Fruit fly (Drosophila melanogaster) whole organism, embryonic: ENCODE data around the gene Ire1.
A peak's percentile ranks its signal among the peaks of the same experiment; 100 is the strongest.

ENCODE experiments used
- CG11093 ChIP-seq: fragments of 200-800 bp; sonication (Bioruptor generic); IDR thresholded peaks from 3 replicates; pipeline ENCODE4 v1.3.6; 2022; ENCODE audit warnings: missing biosample characterization, missing genetic modification characterization
- CG11504 ChIP-seq: fragments of 200-800 bp; sonication (Bioruptor generic); optimal IDR thresholded peaks from 3 replicates; lab custom pipeline; 2019; ENCODE audit warnings: missing biosample characterization, mild to moderate bottlenecking, missing genetic modification characterization, moderate library complexity
- CG11696 ChIP-seq: fragments of 200-800 bp; sonication (Bioruptor generic); IDR thresholded peaks from 2 replicates; pipeline ENCODE4 v1.3.6; 2022; ENCODE audit warnings: missing biosample characterization, missing genetic modification characterization
- CG11723 ChIP-seq: fragments of 200-800 bp; sonication (Bioruptor generic); optimal IDR thresholded peaks from 2 replicates; lab custom pipeline; 2017; ENCODE audit warnings: missing biosample characterization, mild to moderate bottlenecking, missing genetic modification characterization
- CG12219 ChIP-seq: fragments of 200-800 bp; sonication (Bioruptor generic); optimal IDR thresholded peaks from 3 replicates; lab custom pipeline; 2018; ENCODE audit warnings: missing biosample characterization, mild to moderate bottlenecking, missing genetic modification characterization
- CG13624 ChIP-seq: fragments of 200-800 bp; sonication (Bioruptor generic); optimal IDR thresholded peaks from 2 replicates; lab custom pipeline; 2016; ENCODE audit warnings: missing biosample characterization, missing genetic modification characterization
- CG13775 ChIP-seq: fragments of 200-800 bp; sonication (Bioruptor generic); optimal IDR thresholded peaks from 3 replicates; lab custom pipeline; 2017; ENCODE audit warnings: missing biosample characterization, mild to moderate bottlenecking, missing genetic modification characterization
- CG15696 ChIP-seq: fragments of 200-800 bp; sonication (Bioruptor generic); optimal IDR thresholded peaks from 2 replicates; lab custom pipeline; 2019; ENCODE audit warnings: missing biosample characterization, mild to moderate bottlenecking, missing genetic modification characterization, moderate library complexity
- CG17361 ChIP-seq: fragments of 200-800 bp; sonication (Bioruptor generic); IDR thresholded peaks from 3 replicates; pipeline ENCODE4 v1.3.6; 2022; ENCODE audit warnings: missing biosample characterization, missing genetic modification characterization
- CG18262 ChIP-seq: fragments of 200-800 bp; optimal IDR thresholded peaks from 3 replicates; lab custom pipeline; 2019; ENCODE audit warnings: missing biosample characterization, mild to moderate bottlenecking, missing genetic modification characterization, moderate library complexity
- CG2129 ChIP-seq: fragments of 200-800 bp; sonication (Bioruptor generic); IDR thresholded peaks from 2 replicates; pipeline ENCODE4 v1.3.6; 2022; ENCODE audit warnings: missing biosample characterization, missing genetic modification characterization; ENCODE audit not compliant: partially characterized antibody
- CG2712 ChIP-seq: fragments of 200-800 bp; optimal IDR thresholded peaks from 3 replicates; lab custom pipeline; 2019; ENCODE audit warnings: missing biosample characterization, mild to moderate bottlenecking, missing genetic modification characterization, moderate library complexity
- CG33213 ChIP-seq: fragments of 200-800 bp; sonication (Bioruptor generic); optimal IDR thresholded peaks from 3 replicates; lab custom pipeline; 2016; ENCODE audit warnings: missing biosample characterization, missing genetic modification characterization
- CG4854 ChIP-seq: fragments of 200-800 bp; sonication (Bioruptor generic); optimal IDR thresholded peaks from 2 replicates; lab custom pipeline; 2016; ENCODE audit warnings: missing biosample characterization, missing genetic modification characterization, inconsistent platforms
- CG6272 ChIP-seq: fragments of 200-800 bp; sonication (Bioruptor generic); IDR thresholded peaks from 2 replicates; pipeline ENCODE4 v1.3.6; 2022; ENCODE audit warnings: missing biosample characterization, missing genetic modification characterization
- CG8478 ChIP-seq: fragments of >200 bp; optimal IDR thresholded peaks from 2 replicates; lab custom pipeline; 2018
- CG9932 ChIP-seq: fragments of 200-800 bp; sonication (Bioruptor generic); IDR thresholded peaks from 2 replicates; pipeline ENCODE4 v1.3.6; 2022; ENCODE audit warnings: missing biosample characterization, missing genetic modification characterization
- CrebB ChIP-seq: fragments of 200-800 bp; sonication (Bioruptor generic); optimal IDR thresholded peaks from 3 replicates; lab custom pipeline; 2018; ENCODE audit warnings: missing biosample characterization, mild to moderate bottlenecking, missing genetic modification characterization
- Eip74EF ChIP-seq, 2 experiments: fragments of 200-800 bp in 1 of 2; fragments of >200 bp in 1 of 2; sonication (Bioruptor generic) in 1 of 2; optimal IDR thresholded peaks; 2 replicates each; lab custom pipeline; 2017 to 2019; ENCODE audit warnings: missing biosample characterization in 2 of 2, missing genetic modification characterization in 2 of 2, mild to moderate bottlenecking in 1 of 2, moderate library complexity in 1 of 2
- Gug ChIP-seq: fragments of 200-800 bp; sonication (Bioruptor generic); IDR thresholded peaks from 4 replicates; pipeline ENCODE4 v1.3.6; 2022; ENCODE audit warnings: missing biosample characterization, missing genetic modification characterization
- HHEX ChIP-seq: fragments of 200-800 bp; sonication (Bioruptor generic); optimal IDR thresholded peaks from 3 replicates; lab custom pipeline; 2017; ENCODE audit warnings: missing biosample characterization, mild to moderate bottlenecking, missing genetic modification characterization, missing genetic modification reagents
- Hr3 ChIP-seq: fragments of 200-800 bp; sonication (Bioruptor generic); optimal IDR thresholded peaks from 3 replicates; lab custom pipeline; 2016; ENCODE audit warnings: missing biosample characterization, missing genetic modification characterization
- Hsf ChIP-seq: fragments of 200-800 bp; sonication (Bioruptor generic); optimal IDR thresholded peaks from 3 replicates; lab custom pipeline; 2016; ENCODE audit warnings: missing biosample characterization, missing genetic modification characterization
- Jarid2 ChIP-seq: fragments of 200-800 bp; sonication (Bioruptor generic); optimal IDR thresholded peaks from 3 replicates; lab custom pipeline; 2017; ENCODE audit warnings: mild to moderate bottlenecking, missing biosample characterization, missing genetic modification reagents, missing genetic modification characterization
- Lhr ChIP-seq: fragments of 200-800 bp; sonication (Bioruptor generic); optimal IDR thresholded peaks from 3 replicates; lab custom pipeline; 2017; ENCODE audit warnings: mild to moderate bottlenecking, missing biosample characterization, missing genetic modification reagents, missing genetic modification characterization
- Mad ChIP-seq: fragments of 200-800 bp; sonication (Bioruptor generic); optimal IDR thresholded peaks from 2 replicates; lab custom pipeline; 2016; ENCODE audit warnings: missing biosample characterization, missing genetic modification characterization
- Neu2 ChIP-seq: fragments of 200-800 bp; sonication (Bioruptor generic); optimal IDR thresholded peaks from 3 replicates; lab custom pipeline; 2016; ENCODE audit warnings: missing biosample characterization, missing genetic modification characterization, borderline replicate concordance
- Six4 ChIP-seq: fragments of 200-800 bp; sonication (Bioruptor generic); optimal IDR thresholded peaks from 2 replicates; lab custom pipeline; 2016; ENCODE audit warnings: missing biosample characterization, missing genetic modification characterization
- Ssrp ChIP-seq: fragments of 200-800 bp; sonication (Bioruptor generic); optimal IDR thresholded peaks from 2 replicates; lab custom pipeline; 2018; ENCODE audit warnings: missing biosample characterization, mild to moderate bottlenecking, missing genetic modification characterization, moderate library complexity
- ab ChIP-seq: fragments of 200-800 bp; sonication (Bioruptor generic); optimal IDR thresholded peaks from 2 replicates; lab custom pipeline; 2016; ENCODE audit warnings: missing biosample characterization, missing genetic modification characterization
- chif ChIP-seq, 2 experiments: fragments of 200-800 bp; sonication (Bioruptor generic); optimal IDR thresholded peaks; 3 replicates each; lab custom pipeline; 2016; ENCODE audit warnings: missing biosample characterization in 2 of 2, missing genetic modification characterization in 2 of 2
- dati ChIP-seq: fragments of 200-800 bp; sonication (Bioruptor generic); IDR thresholded peaks from 2 replicates; pipeline ENCODE4 v1.3.6; 2022; ENCODE audit warnings: missing biosample characterization, missing genetic modification characterization
- eyg ChIP-seq: fragments of 200-800 bp; sonication (Bioruptor generic); optimal IDR thresholded peaks from 3 replicates; lab custom pipeline; 2016; ENCODE audit warnings: missing biosample characterization, missing genetic modification characterization
- gcm ChIP-seq: fragments of 200-800 bp; sonication (Bioruptor generic); optimal IDR thresholded peaks from 2 replicates; lab custom pipeline; 2019; ENCODE audit warnings: missing biosample characterization, mild to moderate bottlenecking, missing genetic modification characterization, moderate library complexity
- gem ChIP-seq: fragments of 200-800 bp; sonication (Bioruptor generic); optimal IDR thresholded peaks from 2 replicates; lab custom pipeline; 2019; ENCODE audit warnings: missing biosample characterization, mild to moderate bottlenecking, missing genetic modification characterization, moderate library complexity
- grau ChIP-seq: fragments of 200-800 bp; optimal IDR thresholded peaks from 3 replicates; lab custom pipeline; 2019; ENCODE audit warnings: missing biosample characterization, mild to moderate bottlenecking, missing genetic modification characterization, moderate library complexity
- grn ChIP-seq: fragments of 200-800 bp; sonication (Bioruptor generic); optimal IDR thresholded peaks from 3 replicates; lab custom pipeline; 2017; ENCODE audit warnings: missing biosample characterization, missing genetic modification characterization
- gsb ChIP-seq: fragments of 200-800 bp; sonication (Bioruptor generic); IDR thresholded peaks from 2 replicates; pipeline ENCODE4 v1.3.6; 2022; ENCODE audit warnings: missing biosample characterization, missing genetic modification characterization
- lilli ChIP-seq: fragments of 200-800 bp; sonication (Bioruptor generic); optimal IDR thresholded peaks from 3 replicates; lab custom pipeline; 2016; ENCODE audit warnings: missing biosample characterization, missing genetic modification characterization
- oc ChIP-seq: fragments of 200-800 bp; sonication (Bioruptor generic); optimal IDR thresholded peaks from 2 replicates; lab custom pipeline; 2018; ENCODE audit warnings: missing biosample characterization, mild to moderate bottlenecking, missing genetic modification characterization, moderate library complexity
- org-1 ChIP-seq: fragments of 200-800 bp; sonication (Bioruptor generic); optimal IDR thresholded peaks from 2 replicates; lab custom pipeline; 2017; ENCODE audit warnings: missing biosample characterization, missing genetic modification characterization
- psq ChIP-seq: fragments of 200-800 bp; sonication (Bioruptor generic); optimal IDR thresholded peaks from 2 replicates; lab custom pipeline; 2017; ENCODE audit warnings: missing biosample characterization, missing genetic modification characterization
- salm ChIP-seq: fragments of 200-800 bp; sonication (Bioruptor generic); optimal IDR thresholded peaks from 2 replicates; lab custom pipeline; 2018; ENCODE audit warnings: missing biosample characterization, mild to moderate bottlenecking, missing genetic modification characterization
- schlank ChIP-seq: fragments of 200-800 bp; sonication (Bioruptor generic); optimal IDR thresholded peaks from 2 replicates; lab custom pipeline; 2018; ENCODE audit warnings: missing biosample characterization, mild to moderate bottlenecking, missing genetic modification characterization
- slp2 ChIP-seq: fragments of 200-800 bp; sonication (Bioruptor generic); optimal IDR thresholded peaks from 2 replicates; lab custom pipeline; 2016; ENCODE audit warnings: missing biosample characterization, missing genetic modification characterization
- sna ChIP-seq: fragments of 200-800 bp; sonication (Bioruptor generic); IDR thresholded peaks from 2 replicates; pipeline ENCODE4 v1.3.6; 2022; ENCODE audit warnings: missing biosample characterization, missing genetic modification characterization; ENCODE audit not compliant: partially characterized antibody
- sob ChIP-seq: fragments of 200-800 bp; sonication (Bioruptor generic); IDR thresholded peaks from 2 replicates; pipeline ENCODE4 v1.3.6; 2022; ENCODE audit warnings: missing biosample characterization, missing genetic modification characterization
- ssp ChIP-seq: fragments of 200-800 bp; sonication (Bioruptor generic); IDR thresholded peaks from 2 replicates; pipeline ENCODE4 v1.3.6; 2022; ENCODE audit warnings: missing biosample characterization, missing genetic modification characterization
- tna ChIP-seq: fragments of 200-800 bp; sonication (Bioruptor generic); IDR thresholded peaks from 2 replicates; pipeline ENCODE4 v1.3.6; 2022; ENCODE audit warnings: missing biosample characterization, missing genetic modification characterization; ENCODE audit not compliant: partially characterized antibody
- tx ChIP-seq: fragments of 200-800 bp; sonication (Bioruptor generic); optimal IDR thresholded peaks from 2 replicates; lab custom pipeline; 2016; ENCODE audit warnings: missing biosample characterization, missing genetic modification characterization

Ire1 gene

DNA sequence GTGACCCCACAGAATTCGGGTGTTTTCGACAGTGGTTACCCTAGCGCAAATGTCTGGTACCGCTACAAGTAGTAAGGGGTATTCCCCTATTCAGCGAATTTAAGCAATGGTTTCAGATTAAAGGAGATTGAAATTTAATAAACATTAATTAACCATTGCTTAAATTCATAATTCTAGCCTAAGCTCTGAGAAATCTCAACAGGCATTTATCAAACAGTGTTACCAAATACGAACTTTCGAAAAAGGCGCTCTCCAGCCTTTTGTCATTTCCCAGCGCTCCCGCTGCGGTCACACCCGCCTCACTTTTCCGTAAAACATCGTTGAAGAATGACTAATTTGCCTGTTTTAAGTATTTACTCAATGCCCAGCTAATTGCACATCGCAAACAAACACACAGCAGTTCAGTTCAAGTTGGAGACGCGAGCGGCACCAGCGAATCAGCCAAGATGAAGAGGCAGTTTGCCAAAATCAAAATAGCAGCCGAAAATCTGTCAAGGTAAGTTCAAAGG, 43.8 kb upstream of the Ire1 start, which contains the start of the genes Surf6 and RhoGAP92B (continued):
- TF ChIP-seq CG2129 (no peak), Ssrp (tag; lab: Kevin White, UChicago) (peak; percentile 46), CG11093 (GFP tag; lab: Robert Waterston, UW) (peak; percentile 9; the same call in 1 of the 3 replicates), Hr3 (GFP tag; lab: Kevin White, UChicago) (peak; percentile 40), ab (no peak), Hsf (GFP tag; lab: Kevin White, UChicago) (peak; percentile 71), slp2 (GFP tag; lab: Kevin White, UChicago) (peak; percentile 40), CG13624 (GFP tag; lab: Kevin White, UChicago) (peak; percentile 73), schlank (tag; lab: Kevin White, UChicago) (peak; percentile 4), Neu2 (GFP tag; lab: Kevin White, UChicago) (no peak), Gug (GFP tag; lab: Robert Waterston, UW) (no peak), Mad (GFP tag; lab: Kevin White, UChicago) (peak; percentile 63), Eip74EF (GFP tag; optimal IDR thresholded peaks at IDR 0.05; lab: Kevin White, UChicago) (peak in 1 of 2 experiments; percentile 60), CG11723 (GFP tag; lab: Kevin White, UChicago) (peak; percentile 20), CG9932 (GFP tag; lab: Robert Waterston, UW) (peak; percentile 52), CrebB (no peak), Jarid2 (GFP tag; lab: Kevin White, UChicago) (peak; percentile 53), chif (GFP tag; optimal IDR thresholded peaks at IDR 0.05; lab: Kevin White, UChicago) (peak in 1 of 2 experiments; percentile 62), org-1 (GFP tag; lab: Kevin White, UChicago) (peak; percentile 39), CG33213 (GFP tag; lab: Kevin White, UChicago) (peak; percentile 76), Lhr (GFP tag; lab: Kevin White, UChicago) (peak; percentile 84), gsb (no peak), salm (tag; lab: Kevin White, UChicago) (peak; percentile 41), oc (no peak), grn (peak; percentile 5), sna (GFP tag; lab: Robert Waterston, UW) (0 out of 2 replicates have a peak, but pooled peaks have one; percentile 28), CG12219 (peak; percentile 10), ssp (GFP tag; lab: Robert Waterston, UW) (0 out of 2 replicates have a peak, but pooled peaks have one; percentile 20), CG6272 (GFP tag; lab: Robert Waterston, UW) (no peak), CG15696 (peak; percentile 47), tx (GFP tag; lab: Kevin White, UChicago) (peak; percentile 19), CG2712 (tag; lab: Kevin White, UChicago) (peak; percentile 67), gem (peak; percentile 61), CG13775 (GFP tag; lab: Kevin White, UChicago) (peak; percentile 64), Six4 (GFP tag; lab: Kevin White, UChicago) (peak; percentile 24), sob (GFP tag; lab: Robert Waterston, UW) (peak; percentile 65), CG18262 (peak; percentile 53), CG11696 (no peak), CG17361 (GFP tag; lab: Robert Waterston, UW) (peak; percentile 63; the same call in 2 of the 3 replicates), grau (tag; lab: Kevin White, UChicago) (peak; percentile 64), CG11504 (tag; lab: Kevin White, UChicago) (peak; percentile 69), tna (GFP tag; lab: Robert Waterston, UW) (no peak), lilli (GFP tag; lab: Kevin White, UChicago) (peak; percentile 71), dati (GFP tag; lab: Robert Waterston, UW) (no peak), CG4854 (GFP tag; lab: Kevin White, UChicago) (peak; percentile 56), CG8478 (lab: Kevin White, UChicago) (no peak), eyg (peak; percentile 43), gcm (GFP tag; lab: Kevin White, UChicago) (peak; percentile 63), HHEX (GFP tag; lab: Kevin White, UChicago) (peak; percentile 58), psq (no peak)
